Fruit fly (Drosophila melanogaster) whole organism, embryonic: Measurements from ENCODE around the gene CG14269.

Experiments
- CG10321 ChIP-seq: fragments of 200-800 bp; sonication (Bioruptor generic); IDR thresholded peaks from 2 replicates; pipeline ENCODE4 v1.3.6; 2022; ENCODE audit warnings: missing biosample characterization, missing genetic modification characterization
- CG10543 ChIP-seq: fragments of 200-800 bp; sonication (Bioruptor generic); optimal IDR thresholded peaks from 3 replicates; lab custom pipeline; 2017; ENCODE audit warnings: missing biosample characterization, mild to moderate bottlenecking, missing genetic modification characterization, moderate library complexity
- CG11093 ChIP-seq: fragments of 200-800 bp; sonication (Bioruptor generic); IDR thresholded peaks from 3 replicates; pipeline ENCODE4 v1.3.6; 2022; ENCODE audit warnings: missing biosample characterization, missing genetic modification characterization
- CG11398 ChIP-seq: fragments of 200-800 bp; sonication (Bioruptor generic); optimal IDR thresholded peaks from 2 replicates; lab custom pipeline; 2016; ENCODE audit warnings: missing biosample characterization, missing genetic modification characterization
- CG11560 ChIP-seq: fragments of 200-800 bp; sonication (Bioruptor generic); IDR thresholded peaks from 3 replicates; pipeline ENCODE4 v1.3.6; 2022; ENCODE audit warnings: missing biosample characterization, missing genetic modification characterization
- CG12769 ChIP-seq: fragments of 200-800 bp; sonication (Bioruptor generic); optimal IDR thresholded peaks from 2 replicates; lab custom pipeline; 2019; ENCODE audit warnings: missing biosample characterization, mild to moderate bottlenecking, missing genetic modification characterization, moderate library complexity
- CG15479 ChIP-seq: fragments of 200-800 bp; sonication (Bioruptor generic); optimal IDR thresholded peaks from 3 replicates; lab custom pipeline; 2019; ENCODE audit warnings: missing biosample characterization, mild to moderate bottlenecking, missing genetic modification characterization, moderate library complexity
- CG1602 ChIP-seq: fragments of 200-800 bp; sonication (Bioruptor generic); optimal IDR thresholded peaks from 3 replicates; lab custom pipeline; 2016; ENCODE audit warnings: missing biosample characterization, missing genetic modification characterization
- CG2678 ChIP-seq: fragments of 200-800 bp; sonication (Bioruptor generic); optimal IDR thresholded peaks from 3 replicates; lab custom pipeline; 2019; ENCODE audit warnings: missing biosample characterization, mild to moderate bottlenecking, missing genetic modification characterization, moderate library complexity
- CG31224 ChIP-seq: fragments of 200-800 bp; sonication (Bioruptor generic); IDR thresholded peaks from 2 replicates; pipeline ENCODE4 v1.3.6; 2022; ENCODE audit warnings: missing biosample characterization, missing genetic modification characterization
- CG34376 ChIP-seq: fragments of 200-800 bp; sonication (Bioruptor generic); optimal IDR thresholded peaks from 2 replicates; lab custom pipeline; 2018; ENCODE audit warnings: missing biosample characterization, mild to moderate bottlenecking, missing genetic modification characterization
- CG3838 ChIP-seq: fragments of 200-800 bp; sonication (Bioruptor generic); optimal IDR thresholded peaks from 3 replicates; lab custom pipeline; 2016; ENCODE audit warnings: missing biosample characterization, missing genetic modification characterization
- CG4328 ChIP-seq: fragments of 200-800 bp; sonication (Bioruptor generic); optimal IDR thresholded peaks from 3 replicates; lab custom pipeline; 2017; ENCODE audit warnings: missing biosample characterization, missing genetic modification reagents, missing genetic modification characterization
- CG4424 ChIP-seq: fragments of 200-800 bp; sonication (Bioruptor generic); optimal IDR thresholded peaks from 3 replicates; lab custom pipeline; 2016; ENCODE audit warnings: missing biosample characterization, missing genetic modification characterization
- CG7987 ChIP-seq: fragments of 200-800 bp; sonication (Bioruptor generic); optimal IDR thresholded peaks from 2 replicates; lab custom pipeline; 2018; ENCODE audit warnings: missing biosample characterization, mild to moderate bottlenecking, missing genetic modification characterization, moderate library complexity
- CG8388 ChIP-seq: fragments of 200-800 bp; sonication (Bioruptor generic); optimal IDR thresholded peaks from 2 replicates; lab custom pipeline; 2019; ENCODE audit warnings: missing biosample characterization, mild to moderate bottlenecking, missing genetic modification characterization, moderate library complexity
- CG9727 ChIP-seq: fragments of 200-800 bp; sonication (Bioruptor generic); optimal IDR thresholded peaks from 3 replicates; lab custom pipeline; 2017; ENCODE audit warnings: missing biosample characterization, mild to moderate bottlenecking, missing genetic modification characterization
- D19B ChIP-seq: fragments of 200-800 bp; sonication (Bioruptor generic); optimal IDR thresholded peaks from 2 replicates; lab custom pipeline; 2017; ENCODE audit warnings: missing biosample characterization, mild to moderate bottlenecking, missing genetic modification characterization
- Deaf1 ChIP-seq: fragments of 200-800 bp; optimal IDR thresholded peaks from 3 replicates; lab custom pipeline; 2019; ENCODE audit warnings: missing biosample characterization, mild to moderate bottlenecking, missing genetic modification characterization, moderate library complexity
- Dll ChIP-seq: fragments of 200-800 bp; sonication (Bioruptor generic); IDR thresholded peaks from 4 replicates; pipeline ENCODE4 v1.3.6; 2022; ENCODE audit warnings: missing biosample characterization, missing genetic modification characterization; ENCODE audit not compliant: partially characterized antibody
- Doc2 ChIP-seq: fragments of 200-800 bp; sonication (Bioruptor generic); IDR thresholded peaks from 2 replicates; pipeline ENCODE4 v1.3.6; 2022; ENCODE audit warnings: missing biosample characterization, missing genetic modification characterization
- E2f1 ChIP-seq: fragments of 200-800 bp; sonication (Bioruptor generic); IDR thresholded peaks from 2 replicates; pipeline ENCODE4 v1.3.6; 2022; ENCODE audit warnings: missing biosample characterization, missing genetic modification characterization
- HHEX ChIP-seq: fragments of 200-800 bp; sonication (Bioruptor generic); optimal IDR thresholded peaks from 3 replicates; lab custom pipeline; 2017; ENCODE audit warnings: missing biosample characterization, mild to moderate bottlenecking, missing genetic modification characterization, missing genetic modification reagents
- HLH3B ChIP-seq: fragments of 200-800 bp; sonication (Bioruptor generic); IDR thresholded peaks from 2 replicates; pipeline ENCODE4 v1.3.6; 2022; ENCODE audit warnings: missing biosample characterization, missing genetic modification characterization
- Hr3 ChIP-seq: fragments of 200-800 bp; sonication (Bioruptor generic); optimal IDR thresholded peaks from 3 replicates; lab custom pipeline; 2016; ENCODE audit warnings: missing biosample characterization, missing genetic modification characterization
- Hr39 ChIP-seq: fragments of >200 bp; optimal IDR thresholded peaks from 2 replicates; lab custom pipeline; 2017
- Hr51 ChIP-seq, 2 experiments: fragments of 200-800 bp; sonication (Bioruptor generic); optimal IDR thresholded peaks; 2 replicates in 1 of 2; 3 replicates in 1 of 2; lab custom pipeline; 2016 to 2018; ENCODE audit warnings: missing biosample characterization in 2 of 2, missing genetic modification characterization in 2 of 2, mild to moderate bottlenecking in 1 of 2, moderate library complexity in 1 of 2
- Ravus ChIP-seq: fragments of 200-800 bp; sonication (Bioruptor generic); IDR thresholded peaks from 2 replicates; pipeline ENCODE4 v1.3.6; 2022; ENCODE audit warnings: missing biosample characterization, missing genetic modification characterization
- Rfx ChIP-seq: fragments of 200-800 bp; sonication (Bioruptor generic); IDR thresholded peaks from 2 replicates; pipeline ENCODE4 v1.3.6; 2022; ENCODE audit warnings: missing biosample characterization, missing genetic modification characterization
- Scr ChIP-seq: fragments of 200-800 bp; sonication (Bioruptor generic); IDR thresholded peaks from 2 replicates; pipeline ENCODE4 v1.3.6; 2022; ENCODE audit warnings: missing biosample characterization, missing genetic modification characterization; ENCODE audit not compliant: partially characterized antibody
- TFAM ChIP-seq: fragments of 200-800 bp; sonication (Bioruptor generic); optimal IDR thresholded peaks from 2 replicates; lab custom pipeline; 2017; ENCODE audit warnings: missing biosample characterization, missing genetic modification characterization, inconsistent platforms
- YL-1 ChIP-seq: fragments of 200-800 bp; sonication (Bioruptor generic); optimal IDR thresholded peaks from 3 replicates; lab custom pipeline; 2017; ENCODE audit warnings: missing biosample characterization, mild to moderate bottlenecking, missing genetic modification characterization
- al ChIP-seq: fragments of 200-800 bp; sonication (Bioruptor generic); IDR thresholded peaks from 2 replicates; pipeline ENCODE4 v1.3.6; 2022; ENCODE audit warnings: missing biosample characterization, missing genetic modification characterization
- cg ChIP-seq: fragments of 200-800 bp; sonication (Bioruptor generic); optimal IDR thresholded peaks from 3 replicates; lab custom pipeline; 2019; ENCODE audit warnings: missing biosample characterization, mild to moderate bottlenecking, missing genetic modification characterization, moderate library complexity
- ci ChIP-seq: fragments of 200-800 bp; sonication (Bioruptor generic); IDR thresholded peaks from 3 replicates; pipeline ENCODE4 v1.3.6; 2022; ENCODE audit warnings: missing biosample characterization, missing genetic modification characterization
- crc ChIP-seq: fragments of 200-800 bp; sonication (Bioruptor generic); optimal IDR thresholded peaks from 2 replicates; lab custom pipeline; 2016; ENCODE audit warnings: missing biosample characterization, missing genetic modification characterization
- da ChIP-seq: fragments of 200-800 bp; sonication (Bioruptor generic); optimal IDR thresholded peaks from 2 replicates; lab custom pipeline; 2016; ENCODE audit warnings: missing biosample characterization, missing genetic modification characterization
- exex ChIP-seq: fragments of 200-800 bp; sonication (Bioruptor generic); optimal IDR thresholded peaks from 4 replicates; lab custom pipeline; 2018; ENCODE audit warnings: missing biosample characterization, mild to moderate bottlenecking, missing genetic modification characterization, moderate library complexity
- grau ChIP-seq: fragments of 200-800 bp; optimal IDR thresholded peaks from 3 replicates; lab custom pipeline; 2019; ENCODE audit warnings: missing biosample characterization, mild to moderate bottlenecking, missing genetic modification characterization, moderate library complexity
- grn ChIP-seq: fragments of 200-800 bp; sonication (Bioruptor generic); optimal IDR thresholded peaks from 3 replicates; lab custom pipeline; 2017; ENCODE audit warnings: missing biosample characterization, missing genetic modification characterization
- her ChIP-seq: fragments of 200-800 bp; sonication (Bioruptor generic); optimal IDR thresholded peaks from 2 replicates; lab custom pipeline; 2016; ENCODE audit warnings: missing biosample characterization, missing genetic modification characterization
- hkb ChIP-seq, 2 experiments: fragments of 200-800 bp in 1 of 2; fragments of >200 bp in 1 of 2; sonication (Bioruptor generic) in 1 of 2; IDR thresholded peaks in 1 of 2; optimal IDR thresholded peaks in 1 of 2; 2 replicates each; pipeline versions ENCODE4 v1.3.6 to Lab custom; 2017 to 2022; ENCODE audit warnings: missing biosample characterization in 1 of 2, missing genetic modification characterization in 1 of 2
- lbe ChIP-seq: fragments of 200-800 bp; sonication (Bioruptor generic); optimal IDR thresholded peaks from 2 replicates; lab custom pipeline; 2016; ENCODE audit warnings: missing biosample characterization, mild to moderate bottlenecking, missing genetic modification characterization
- nerfin-1 ChIP-seq: fragments of 200-800 bp; sonication (Bioruptor generic); optimal IDR thresholded peaks from 3 replicates; lab custom pipeline; 2019; ENCODE audit warnings: missing biosample characterization, mild to moderate bottlenecking, missing genetic modification characterization, moderate library complexity
- oc ChIP-seq: fragments of 200-800 bp; sonication (Bioruptor generic); optimal IDR thresholded peaks from 2 replicates; lab custom pipeline; 2018; ENCODE audit warnings: missing biosample characterization, mild to moderate bottlenecking, missing genetic modification characterization, moderate library complexity
- rib ChIP-seq: fragments of 200-800 bp; sonication (Bioruptor generic); IDR thresholded peaks from 2 replicates; pipeline ENCODE4 v1.3.6; 2022; ENCODE audit warnings: missing biosample characterization, missing genetic modification characterization
- seq ChIP-seq: fragments of 200-800 bp; sonication (Bioruptor generic); IDR thresholded peaks from 2 replicates; pipeline ENCODE4 v1.3.6; 2022; ENCODE audit warnings: missing biosample characterization, missing genetic modification characterization
- sna ChIP-seq: fragments of 200-800 bp; sonication (Bioruptor generic); IDR thresholded peaks from 2 replicates; pipeline ENCODE4 v1.3.6; 2022; ENCODE audit warnings: missing biosample characterization, missing genetic modification characterization; ENCODE audit not compliant: partially characterized antibody
- sr ChIP-seq: fragments of 200-800 bp; sonication (Bioruptor generic); IDR thresholded peaks from 3 replicates; pipeline ENCODE4 v1.3.6; 2022; ENCODE audit warnings: missing biosample characterization, missing genetic modification characterization
- trem ChIP-seq: fragments of 200-800 bp; optimal IDR thresholded peaks from 3 replicates; lab custom pipeline; 2019; ENCODE audit warnings: missing biosample characterization, mild to moderate bottlenecking, missing genetic modification characterization, moderate library complexity

Gene CG14269

dm6 chrX:3442543-3443207 lies 7.1 kb upstream of the CG14269 start:
- TF ChIP-seq seq (GFP tag; lab: Robert Waterston, UW) (no peak), grau (peak; percentile 20), trem (tag; lab: Kevin White, UChicago) (no peak), CG1602 (GFP tag; lab: Kevin White, UChicago) (no peak), CG11560 (tag; lab: Robert Waterston, UW) (no peak), da (GFP tag; lab: Kevin White, UChicago) (no peak), CG12769 (tag; lab: Kevin White, UChicago) (no peak), CG34376 (peak; percentile 74), al (GFP tag; lab: Robert Waterston, UW) (no peak), D19B (peak; percentile 28), Doc2 (GFP tag; lab: Robert Waterston, UW) (no peak), HLH3B (no peak), lbe (GFP tag; lab: Kevin White, UChicago) (no peak), crc (GFP tag; lab: Kevin White, UChicago) (no peak), CG3838 (no peak), CG4328 (GFP tag; lab: Kevin White, UChicago) (no peak), ci (GFP tag; lab: Robert Waterston, UW) (no peak), Rfx (no peak), CG4424 (GFP tag; lab: Kevin White, UChicago) (no peak), CG9727 (GFP tag; lab: Kevin White, UChicago) (no peak), sr (GFP tag; lab: Robert Waterston, UW) (no peak), CG10543 (peak; percentile 41), Hr51 (GFP tag; optimal IDR thresholded peaks at IDR 0.05; lab: Kevin White, UChicago) (no peak), her (no peak), CG31224 (GFP tag; lab: Robert Waterston, UW) (no peak), Dll (GFP tag; lab: Robert Waterston, UW) (no peak), nerfin-1 (no peak), cg (no peak), CG15479 (GFP tag; lab: Kevin White, UChicago) (no peak), Deaf1 (peak; percentile 6), sna (GFP tag; lab: Robert Waterston, UW) (no peak), hkb (optimal IDR thresholded peaks at IDR 0.05; lab: Kevin White, UChicago) (no peak), hkb (GFP tag; IDR thresholded peaks at IDR 0.05; lab: Robert Waterston, UW) (no peak), Hr3 (GFP tag; lab: Kevin White, UChicago) (no peak), CG11093 (GFP tag; lab: Robert Waterston, UW) (no peak), CG2678 (tag; lab: Kevin White, UChicago) (peak; percentile 22), CG10321 (GFP tag; lab: Robert Waterston, UW) (no peak), CG11398 (GFP tag; lab: Kevin White, UChicago) (no peak), TFAM (GFP tag; lab: Kevin White, UChicago) (no peak), oc (tag; lab: Kevin White, UChicago) (no peak), exex (tag; lab: Kevin White, UChicago) (peak; percentile 42), Ravus (GFP tag; lab: Robert Waterston, UW) (no peak), YL-1 (no peak), rib (GFP tag; lab: Robert Waterston, UW) (no peak), HHEX (GFP tag; lab: Kevin White, UChicago) (no peak), CG8388 (GFP tag; lab: Kevin White, UChicago) (no peak), CG7987 (peak; percentile 30), Hr39 (no peak), grn (GFP tag; lab: Kevin White, UChicago) (peak; percentile 10), Scr (GFP tag; lab: Robert Waterston, UW) (no peak), E2f1 (GFP tag; lab: Robert Waterston, UW) (no peak)
